Fruit fly (Drosophila melanogaster): ENCODE results near the gene Pglym78.

Pglym78 gene

DNA sequence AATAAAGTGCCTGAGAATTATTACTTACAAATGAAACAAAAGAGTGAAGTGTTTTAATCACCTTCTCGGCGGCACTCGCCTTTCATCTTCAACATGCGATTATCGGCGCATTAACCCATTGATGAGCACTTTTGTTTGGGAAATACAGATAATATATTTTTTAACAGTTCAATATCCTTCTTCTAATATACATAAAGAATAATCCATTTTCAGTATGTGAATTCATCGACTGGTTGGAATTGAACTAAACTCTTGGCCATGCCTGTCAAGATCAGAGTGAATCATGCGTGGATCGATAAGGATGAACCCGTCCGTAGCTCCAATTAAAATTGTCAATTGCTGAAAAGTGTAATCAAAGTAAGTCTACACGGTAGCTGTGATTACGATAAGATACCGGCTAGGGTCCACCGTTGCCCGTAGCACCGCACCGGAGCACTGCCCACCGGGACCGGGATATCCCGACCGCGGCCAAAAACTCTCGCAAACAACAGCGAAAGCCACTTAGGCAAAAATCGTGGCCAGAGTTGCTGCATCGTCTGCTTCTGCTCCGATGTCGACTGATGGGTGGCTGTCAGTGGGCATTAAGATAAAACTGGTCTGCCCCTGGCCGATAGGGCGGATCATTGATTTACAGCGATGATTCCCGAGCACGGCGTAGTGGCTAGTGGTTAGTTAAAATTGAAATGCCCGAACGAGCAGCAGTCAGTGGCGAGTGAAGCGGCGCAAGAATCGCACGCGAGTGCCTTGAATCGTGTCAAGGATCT is 17.1 kb downstream of the Pglym78 start, which contains the start of gene CG11898 (continued):
- TF ChIP-seq Sin3A (optimal IDR thresholded peaks at IDR 0.05) = no peak
- peak; percentile 36 for TF ChIP-seq mirr (GFP tag; optimal IDR thresholded peaks at IDR 0.05)
- TF ChIP-seq CG10147 (GFP tag; optimal IDR thresholded peaks at IDR 0.05) = no peak
- TF ChIP-seq pan (optimal IDR thresholded peaks at IDR 0.05) = no peak
- TF ChIP-seq pan (GFP tag; optimal IDR thresholded peaks at IDR 0.05 in 1 of 2, IDR thresholded peaks at IDR 0.05 in 1 of 2) = peak in 1 of 2 experiments; percentile 26
- TF ChIP-seq bcd (GFP tag; optimal IDR thresholded peaks at IDR 0.05) = no peak
- no peak for TF ChIP-seq CkIIα-i1 (GFP tag; IDR thresholded peaks at IDR 0.05)
- no peak for TF ChIP-seq CG34376 (GFP tag; optimal IDR thresholded peaks at IDR 0.05)
- peak; percentile 36 for TF ChIP-seq CG18599 (GFP tag; optimal IDR thresholded peaks at IDR 0.05)
- peak; percentile 84 for TF ChIP-seq exex (tag; optimal IDR thresholded peaks at IDR 0.05)

DNA sequence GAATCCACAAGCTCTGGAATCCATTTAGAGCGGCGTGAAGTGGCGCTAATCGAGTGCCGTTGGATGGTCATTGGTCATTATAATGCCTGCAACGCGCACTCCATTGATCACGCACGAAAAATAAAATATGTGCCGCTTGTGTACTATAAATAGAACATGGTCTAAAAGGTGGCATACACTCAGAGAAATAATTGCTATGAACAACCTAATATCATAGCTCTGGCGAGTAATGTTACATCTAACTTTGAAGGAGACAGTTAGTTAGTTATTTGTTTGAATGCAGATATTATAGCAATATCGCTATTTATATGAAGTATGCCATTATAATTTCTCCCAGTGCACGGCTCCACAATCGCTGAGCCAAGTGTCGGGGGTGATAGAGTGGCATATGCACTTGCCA is 42.9 kb downstream of the Pglym78 start:
- TF ChIP-seq CG1832 (GFP tag; optimal IDR thresholded peaks at IDR 0.05) (no peak), Bteb2 (GFP tag; optimal IDR thresholded peaks at IDR 0.05) (no peak), CG1603 (tag; optimal IDR thresholded peaks at IDR 0.05) (peak; percentile 6), slbo (GFP tag; IDR thresholded peaks at IDR 0.05) (0 out of 2 replicates have a peak, but pooled peaks have one; percentile 31), CG11398 (GFP tag; optimal IDR thresholded peaks at IDR 0.05) (no peak), ind (GFP tag; optimal IDR thresholded peaks at IDR 0.05) (no peak), CG15269 (tag; optimal IDR thresholded peaks at IDR 0.05) (no peak), croc (GFP tag; conservative IDR thresholded peaks at IDR 0.05) (no peak), dmrt99B (tag; optimal IDR thresholded peaks at IDR 0.05) (peak; percentile 6), Lim3 (GFP tag; IDR thresholded peaks at IDR 0.05) (no peak), ttk (GFP tag; IDR thresholded peaks at IDR 0.05) (0 out of 2 replicates have a peak, but pooled peaks have one; percentile 7), Blimp-1 (GFP tag; optimal IDR thresholded peaks at IDR 0.05) (no peak), CG17829 (tag; optimal IDR thresholded peaks at IDR 0.05) (no peak), CG3163 (GFP tag; optimal IDR thresholded peaks at IDR 0.05) (no peak), lab (GFP tag; optimal IDR thresholded peaks at IDR 0.05) (no peak), pb (GFP tag; optimal IDR thresholded peaks at IDR 0.05) (no peak), Deaf1 (tag; optimal IDR thresholded peaks at IDR 0.05) (no peak), Med (GFP tag) (peak; percentile 68), sens (GFP tag) (peak; percentile 68)

DNA sequence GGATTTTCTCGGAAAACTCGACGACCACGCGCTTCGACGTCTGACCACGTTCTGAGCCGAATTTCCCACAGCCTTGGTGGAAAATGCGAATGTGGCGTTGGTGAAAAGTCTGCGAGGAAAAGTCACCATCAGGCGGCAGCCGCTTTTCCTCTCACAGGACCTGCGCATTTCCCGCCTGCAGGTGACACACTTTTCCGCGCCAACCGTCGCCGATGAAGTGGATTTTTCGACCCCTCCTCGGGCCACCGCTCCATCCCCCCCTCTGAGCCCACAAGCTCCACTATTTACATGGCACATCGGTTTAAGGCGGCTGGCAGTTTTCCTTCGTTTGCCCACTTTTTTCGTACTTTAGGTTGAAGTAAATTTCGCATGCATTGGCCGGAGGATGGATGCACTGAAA is 46.9 kb downstream of the Pglym78 start, which contains the start of gene jus:
jus (minus strand) TSS at position 38 of the 400 bp plus-strand sequence.
- TF ChIP-seq gsb (GFP tag; IDR thresholded peaks at IDR 0.05) (no peak), CG10147 (GFP tag; optimal IDR thresholded peaks at IDR 0.05) (no peak), Hmr (GFP tag; optimal IDR thresholded peaks at IDR 0.05) (peak; percentile 35), Antp (GFP tag; optimal IDR thresholded peaks at IDR 0.05) (no peak), Asciz (GFP tag; optimal IDR thresholded peaks at IDR 0.05) (no peak), CG12744 (GFP tag; optimal IDR thresholded peaks at IDR 0.05) (no peak), Awh (GFP tag; IDR thresholded peaks at IDR 0.05) (no peak), mld (GFP tag; IDR thresholded peaks at IDR 0.05; ENCODE audit: partially characterized antibody) (no peak), CG7556 (GFP tag; optimal IDR thresholded peaks at IDR 0.05) (peak; percentile 33), CG10209 (GFP tag; optimal IDR thresholded peaks at IDR 0.05) (no peak), ewg (GFP tag; optimal IDR thresholded peaks at IDR 0.05) (peak; percentile 76), CG3065 (GFP tag; optimal IDR thresholded peaks at IDR 0.05) (no peak), chinmo (GFP tag; IDR thresholded peaks at IDR 0.05; ENCODE audit: partially characterized antibody) (0 out of 4 replicates have a peak, but pooled peaks have one; percentile 44), Med (GFP tag) (peak; percentile 55), sisA (GFP tag; IDR thresholded peaks at IDR 0.05) (no peak), odd (GFP tag; optimal IDR thresholded peaks at IDR 0.05) (no peak), dysf (GFP tag; IDR thresholded peaks at IDR 0.05) (no peak), sd (tag; optimal IDR thresholded peaks at IDR 0.05) (no peak), CG18619 (GFP tag; optimal IDR thresholded peaks at IDR 0.05) (peak; percentile 9), CG1647 (GFP tag; optimal IDR thresholded peaks at IDR 0.05) (no peak), CG15514 (GFP tag; optimal IDR thresholded peaks at IDR 0.05) (peak; percentile 15), CG18599 (GFP tag; optimal IDR thresholded peaks at IDR 0.05) (peak; percentile 18), Deaf1 (tag; optimal IDR thresholded peaks at IDR 0.05) (peak; percentile 73)

All from whole organism, embryonic.